Fruit fly (Drosophila melanogaster) whole organism, larva: ENCODE results near the gene RhoGAP93B.
A peak's percentile ranks its signal among the peaks of the same experiment; 100 is the strongest.

Experiments used
- noc ChIP-seq: fragments of 200-800 bp; sonication (Bioruptor generic); optimal IDR thresholded peaks from 3 replicates; lab custom pipeline; 2019; ENCODE audit warnings: missing biosample characterization, mild to moderate bottlenecking, missing genetic modification characterization, moderate library complexity

RhoGAP93B gene

DNA sequence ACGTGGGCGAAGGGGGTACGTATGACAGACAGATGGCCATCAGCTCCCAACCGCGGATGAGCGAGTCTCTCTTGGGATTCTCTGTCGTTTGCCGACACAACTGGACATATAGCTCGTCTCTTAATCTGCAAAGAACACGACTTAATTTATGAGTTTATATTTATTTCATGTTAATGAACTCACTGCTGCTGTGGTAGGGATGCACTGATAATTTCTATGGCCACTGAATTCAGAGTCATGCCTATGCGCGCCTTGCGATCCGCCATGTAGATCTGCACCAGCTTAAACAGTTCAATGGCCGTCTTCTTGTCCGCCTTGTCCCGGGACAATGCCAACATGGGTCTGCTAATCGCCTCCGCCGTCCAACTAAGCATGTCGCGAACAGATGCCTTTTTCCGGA is 12.6 kb downstream of the RhoGAP93B start:
- TF ChIP-seq noc = no peak

DNA sequence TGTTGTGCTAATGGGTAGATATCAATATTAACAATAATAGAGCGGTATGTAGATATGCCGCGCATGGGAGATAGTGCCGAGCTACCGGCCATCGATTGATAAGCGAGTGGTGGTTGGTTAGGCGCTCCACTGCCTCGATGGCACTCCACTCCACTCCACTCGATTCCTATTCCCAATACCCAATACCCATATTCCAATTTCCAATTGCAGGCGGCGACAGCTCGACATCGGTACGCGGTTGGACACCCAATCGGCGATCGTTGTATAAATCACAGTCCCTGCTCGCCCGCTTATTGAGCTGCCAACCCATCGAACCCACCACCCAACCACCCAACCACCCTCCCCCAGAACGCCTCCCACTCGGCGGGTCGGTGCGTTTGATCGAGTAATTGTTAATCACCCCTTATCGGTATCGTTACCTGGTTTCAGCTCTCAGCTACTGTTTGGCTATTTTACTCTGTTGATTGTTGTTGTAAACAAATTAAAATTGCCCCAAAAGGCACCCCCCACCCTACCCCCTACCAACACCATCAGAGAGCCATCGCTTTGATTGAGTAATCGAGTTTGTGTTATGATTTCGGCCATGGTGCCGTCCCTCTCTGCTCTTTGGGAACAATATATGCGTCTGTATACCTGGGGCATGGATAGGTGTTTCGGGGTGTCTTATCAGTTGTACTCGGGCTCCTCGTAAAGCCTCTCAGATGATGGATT is 16.6 kb downstream of the RhoGAP93B start, which contains the start of gene HHEX:
Gene HHEX, minus strand, starts transcription at position 51 of the 711 bp plus-strand sequence.
- peak; percentile 87 for TF ChIP-seq noc

DNA sequence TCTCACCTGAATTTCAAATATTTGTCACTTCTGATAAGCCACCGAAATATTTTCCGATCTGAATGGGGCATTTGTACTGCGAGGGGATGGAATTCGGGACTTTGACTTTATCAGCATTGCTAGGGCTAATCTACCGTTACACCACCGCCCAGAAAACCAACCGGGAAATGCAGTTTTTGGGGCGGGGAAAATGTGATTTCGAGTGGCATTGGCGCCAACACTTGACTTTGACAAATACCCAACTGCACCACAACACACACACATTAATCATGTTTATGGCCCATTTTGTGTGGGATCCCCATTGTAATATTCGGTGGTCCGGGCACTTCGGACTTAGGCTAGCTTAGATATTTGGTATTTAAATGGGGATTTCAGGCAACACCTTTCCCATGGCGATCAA is 18.7 kb downstream of the RhoGAP93B start:
- TF ChIP-seq noc = no peak

DNA sequence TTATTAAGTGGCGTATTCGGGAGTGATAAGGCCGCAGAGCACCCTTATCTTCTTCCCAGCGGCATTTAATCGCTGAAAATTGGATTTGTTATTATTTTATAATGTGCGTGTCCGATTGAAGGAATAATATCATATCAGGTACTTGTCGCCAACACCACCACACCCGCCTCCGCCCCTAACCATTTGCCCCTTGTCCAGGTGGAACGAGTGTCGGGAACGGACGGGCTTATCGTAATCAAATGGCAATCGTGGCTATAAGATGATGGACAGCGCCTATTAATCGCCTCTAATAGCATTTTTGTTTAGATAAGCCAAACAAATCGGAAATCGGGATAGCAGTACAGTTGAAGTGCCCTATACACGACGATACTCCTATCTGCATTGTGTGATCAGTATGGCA is 19.4 kb downstream of the RhoGAP93B start:
- peak; percentile 24 for TF ChIP-seq noc

DNA sequence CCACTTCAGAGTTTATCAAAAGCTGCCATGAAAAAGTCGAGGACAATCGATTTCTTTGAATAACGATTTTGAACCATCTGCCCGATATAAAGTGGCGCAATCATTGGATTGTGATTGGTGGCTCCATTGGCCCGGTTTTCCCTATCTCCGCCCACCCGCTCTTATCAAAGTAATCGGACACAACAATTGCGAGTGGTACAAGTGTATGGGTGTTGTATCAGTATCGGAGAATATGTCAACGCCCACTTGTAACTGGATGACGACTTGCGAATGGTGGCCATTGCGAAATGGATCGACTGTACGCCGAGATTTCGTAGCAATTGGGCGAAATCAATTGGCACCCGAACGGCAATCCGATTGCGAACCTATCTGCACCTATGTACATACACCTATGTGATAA is 20.1 kb downstream of the RhoGAP93B start:
- TF ChIP-seq noc = no peak

DNA sequence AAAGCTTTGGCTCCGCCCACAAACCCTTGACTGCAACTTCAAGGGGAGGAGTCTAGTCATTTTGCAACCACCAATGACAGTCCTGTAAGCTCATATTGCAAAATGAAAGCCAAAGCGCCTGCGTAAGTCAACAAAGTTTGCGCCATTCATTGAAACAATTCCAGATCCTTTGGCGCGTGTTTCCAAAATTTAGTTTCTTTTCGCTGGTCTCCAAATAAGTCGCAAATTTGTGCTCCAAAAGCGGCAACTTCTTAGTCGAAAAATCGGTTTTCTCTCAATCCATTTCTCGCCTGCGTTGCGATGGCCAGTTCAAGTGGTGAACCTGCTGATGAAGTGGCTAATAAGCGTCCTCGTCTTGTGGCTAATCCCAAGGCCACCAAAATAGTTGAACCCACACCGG is 23.9 kb downstream of the RhoGAP93B start, which contains the start of gene dmrt93B:
Gene dmrt93B, plus strand, starts transcription at position 301 of the 400 bp plus-strand sequence.
- TF ChIP-seq noc = no peak

DNA sequence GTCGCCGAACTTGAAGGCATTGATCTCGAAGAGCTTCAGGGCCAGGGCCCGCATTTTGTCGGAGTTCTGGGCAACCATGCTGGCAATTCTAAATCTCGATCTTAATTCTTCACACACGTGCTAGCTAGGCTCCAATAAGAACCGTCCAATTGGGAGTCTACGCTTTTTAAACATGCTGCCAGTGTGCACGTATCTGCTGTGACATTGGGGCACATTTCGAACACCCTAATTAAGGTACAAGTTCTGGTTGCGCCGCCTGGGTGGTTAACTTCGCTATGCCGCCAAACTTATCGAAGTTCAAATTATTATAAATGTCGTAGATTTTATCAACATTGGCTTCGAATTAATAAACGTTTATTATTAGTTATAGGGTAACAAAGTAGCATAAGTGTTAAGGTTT is 24.5 kb downstream of the RhoGAP93B start, which contains the start of gene r-l:
Gene r-l, minus strand, starts transcription at position 179 of the 400 bp plus-strand sequence.
- TF ChIP-seq noc = no peak

DNA sequence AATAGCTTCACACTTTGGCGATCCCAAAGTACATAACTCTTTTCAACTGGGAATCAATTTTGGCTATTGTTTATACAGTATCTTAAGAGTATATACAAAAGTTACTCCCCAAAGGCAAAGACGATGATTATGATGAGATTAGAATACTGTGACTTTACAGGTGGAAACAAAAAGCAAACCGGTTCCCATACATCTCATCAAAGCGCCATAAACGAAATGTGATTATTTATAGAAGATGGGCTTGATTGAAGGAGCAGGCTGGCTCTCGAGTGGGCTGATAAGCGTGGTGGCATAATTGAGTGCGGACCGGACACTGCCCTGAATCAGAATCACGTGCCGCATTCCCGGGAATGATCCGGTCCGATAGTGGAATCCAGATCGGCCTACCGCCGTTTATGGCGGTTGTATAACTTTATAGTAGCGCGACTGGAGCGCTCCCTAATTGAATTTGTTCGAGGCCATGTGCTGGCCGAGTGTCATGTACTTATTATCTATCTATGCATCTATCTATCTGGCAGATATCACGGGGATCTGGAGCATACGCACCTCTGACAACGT is 25.6 kb downstream of the RhoGAP93B start:
- peak; percentile 53 for TF ChIP-seq noc

DNA sequence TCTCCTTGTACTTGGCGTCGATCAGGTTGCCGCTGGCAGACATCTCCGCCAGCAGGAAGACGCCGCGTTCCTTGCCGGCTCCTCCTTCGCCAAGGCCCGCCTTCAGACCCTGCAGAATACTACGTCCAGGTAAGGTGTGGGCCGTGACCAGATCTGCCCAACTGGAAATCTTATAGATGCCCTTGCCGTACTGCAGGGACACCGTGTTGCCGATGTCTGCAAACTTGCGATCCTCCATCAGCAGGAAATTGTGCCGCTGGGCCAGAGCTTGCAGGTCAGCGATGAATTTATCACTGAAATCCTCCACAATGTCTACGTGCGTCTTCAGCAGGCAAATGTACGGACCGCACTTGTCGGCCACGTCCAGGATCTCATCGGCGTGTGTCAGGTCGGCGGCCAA is 26.3 kb downstream of the RhoGAP93B start:
- TF ChIP-seq noc = no peak

DNA sequence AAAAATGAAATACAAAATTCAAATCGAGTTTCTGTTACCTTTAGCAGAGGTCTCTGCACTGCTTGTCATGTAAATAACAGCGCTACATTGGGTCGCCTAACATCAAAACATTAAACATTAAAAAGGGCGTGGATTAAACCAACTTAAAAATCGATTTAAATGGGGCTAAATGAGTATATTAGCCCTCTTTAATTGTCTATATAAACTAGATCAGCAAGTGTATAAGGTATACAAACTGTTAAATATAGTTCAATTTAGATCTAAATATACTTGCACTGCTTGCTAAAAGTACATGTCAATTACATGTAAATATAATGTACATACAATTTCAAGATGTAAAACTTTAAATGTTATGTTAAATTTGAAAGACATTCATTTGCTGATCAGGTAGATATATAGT is 27.9 kb downstream of the RhoGAP93B start:
- no peak for TF ChIP-seq noc

DNA sequence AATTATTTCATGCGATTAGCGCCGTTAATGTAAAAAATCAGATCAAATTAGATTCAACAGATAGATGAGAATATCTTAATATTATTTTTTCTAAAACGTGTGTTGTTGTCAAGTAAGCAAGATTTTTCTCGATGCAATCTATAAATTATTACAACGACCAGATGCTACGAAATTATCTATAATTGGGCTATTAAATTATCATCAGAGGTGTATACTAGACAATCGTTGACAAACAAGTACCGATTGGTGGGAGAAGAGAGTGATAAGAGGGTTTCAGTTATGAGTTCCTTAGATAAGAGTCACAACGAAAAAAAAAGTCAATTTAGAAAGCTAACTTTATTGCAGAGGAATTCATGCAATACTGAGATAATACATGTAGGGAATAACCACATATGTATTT is 30.1 kb downstream of the RhoGAP93B start:
- no peak for TF ChIP-seq noc

DNA sequence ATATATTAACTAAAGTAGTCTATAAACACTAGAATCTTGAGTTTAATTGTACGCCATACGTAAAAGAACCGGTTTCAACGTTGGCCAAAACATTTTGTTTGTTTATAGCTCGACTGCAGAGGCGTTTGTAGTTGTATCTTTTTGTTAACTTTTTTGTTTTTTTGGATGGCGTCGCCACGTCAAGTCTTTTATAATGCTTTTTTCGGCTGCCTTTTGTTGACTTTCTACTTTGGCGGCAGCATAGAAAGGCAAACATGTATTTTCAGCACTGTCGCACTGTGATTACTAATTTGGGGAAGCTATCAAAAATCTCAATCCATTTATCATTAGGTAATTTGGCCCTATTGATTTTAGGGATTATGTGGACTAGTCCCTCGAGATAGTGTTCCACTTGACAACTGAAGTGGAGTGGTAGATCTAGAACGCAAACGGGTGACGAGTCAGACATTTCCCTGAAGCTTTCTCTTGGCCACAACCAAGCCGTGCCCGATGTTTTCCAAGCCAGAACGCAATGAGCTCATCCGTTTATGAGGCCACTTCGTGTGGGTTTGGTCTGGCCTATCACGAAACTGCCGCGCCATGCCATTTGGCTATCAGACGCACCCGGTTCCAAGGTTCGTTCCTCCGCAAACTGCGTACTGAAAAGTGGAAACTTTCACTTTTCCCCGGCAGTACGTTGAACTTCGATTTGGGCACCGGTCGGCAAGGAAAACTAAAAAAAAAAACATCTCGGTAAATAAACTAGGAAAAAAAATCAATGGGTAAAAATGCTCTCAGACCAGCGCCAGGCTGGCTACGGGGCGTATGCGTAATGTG is 30.9 kb downstream of the RhoGAP93B start:
- TF ChIP-seq noc = no peak

DNA sequence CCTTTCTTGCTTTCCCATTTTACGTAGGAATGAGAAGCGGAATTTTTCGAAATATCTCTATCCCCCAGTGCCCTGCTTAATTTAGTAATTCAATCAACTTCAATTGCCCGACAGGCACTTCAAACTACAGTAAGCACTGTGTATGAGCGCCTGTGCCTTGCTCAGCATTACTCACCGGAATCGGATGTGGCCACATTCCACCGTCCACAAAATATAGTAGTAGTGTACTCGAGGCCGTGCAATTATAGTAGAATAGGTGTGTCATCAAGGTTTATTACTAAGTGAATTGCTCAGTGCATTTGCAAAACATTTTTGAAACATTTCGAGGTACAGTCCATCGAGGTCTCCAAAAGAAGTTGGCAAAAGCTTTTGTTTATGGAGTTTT is 31.9 kb downstream of the RhoGAP93B start:
- no peak for TF ChIP-seq noc

DNA sequence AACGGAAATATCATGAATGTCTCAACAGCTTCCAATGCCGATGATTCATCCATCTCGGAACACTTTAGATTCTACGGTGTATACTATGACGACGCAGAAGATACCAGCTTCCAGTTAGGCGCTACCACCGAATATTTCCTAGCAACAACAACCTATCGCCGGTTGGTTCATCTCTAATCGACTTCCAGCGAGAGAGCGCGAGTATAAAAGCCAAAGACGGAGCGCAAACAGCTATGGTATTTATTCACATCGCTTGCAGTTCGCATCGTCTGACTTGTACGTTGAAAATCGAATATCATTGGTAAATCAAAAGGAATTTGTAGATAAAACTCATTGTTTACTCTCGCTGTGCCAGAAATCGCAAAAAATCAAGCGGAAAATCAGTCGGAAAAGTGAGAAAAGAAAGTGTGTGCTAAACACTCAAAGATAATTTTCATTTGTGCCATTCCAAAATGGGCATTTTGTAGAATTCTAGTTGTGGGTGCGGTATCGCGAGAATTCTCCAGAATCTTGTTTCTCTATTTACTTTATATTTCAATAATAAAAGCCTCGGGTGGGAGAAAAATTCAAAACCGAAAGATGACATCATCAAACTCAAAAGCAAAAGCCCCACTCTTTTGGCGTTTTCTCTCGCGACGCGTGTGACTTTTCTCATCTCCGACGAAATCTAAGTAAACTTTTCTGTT is 32.5 kb downstream of the RhoGAP93B start, which contains the start of gene AnxB9:
Gene AnxB9, plus strand, starts transcription at position 232 of the 686 bp plus-strand sequence.
- TF ChIP-seq noc = peak; percentile 60

DNA sequence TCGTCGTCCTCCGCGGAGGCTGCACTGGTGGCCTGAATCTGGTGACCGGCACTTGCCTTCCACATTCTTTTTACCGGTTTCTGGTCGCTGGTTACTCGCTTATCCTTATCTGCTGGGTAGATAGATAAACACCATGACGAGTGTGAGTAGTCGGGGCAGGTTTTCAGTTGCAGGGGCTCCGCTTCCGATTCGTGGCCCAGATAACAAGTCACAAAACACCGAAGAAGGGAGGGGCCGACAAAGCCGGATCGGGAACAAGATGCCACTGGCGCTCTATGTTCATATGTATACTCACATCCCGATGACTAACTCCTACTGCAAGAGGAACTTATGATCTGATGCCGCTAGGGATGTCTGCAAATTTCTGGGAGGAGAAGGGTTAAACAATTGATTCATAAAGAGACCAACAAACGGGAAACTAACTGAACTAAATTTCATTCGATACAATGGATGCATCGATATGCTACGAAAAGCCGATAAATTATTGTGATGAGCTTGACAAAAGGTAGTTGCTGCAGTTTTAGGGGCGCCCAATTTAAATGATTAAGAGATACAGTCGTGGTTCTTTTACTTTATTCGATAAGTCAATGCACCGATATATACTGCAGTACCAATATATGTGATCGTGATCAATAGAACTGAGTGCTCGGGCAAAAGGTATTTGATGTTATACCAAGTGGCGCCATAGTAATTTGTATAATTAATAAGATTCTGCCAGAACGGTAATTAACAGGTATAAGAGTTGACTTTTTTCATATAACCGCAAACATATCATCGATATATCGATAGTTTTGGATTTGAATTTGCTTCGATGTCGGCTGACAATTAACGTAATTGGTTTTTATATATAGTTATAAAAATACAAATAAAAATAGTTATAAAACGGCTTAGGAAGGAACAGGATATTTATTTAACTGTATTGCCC is 33.4 kb downstream of the RhoGAP93B start, which contains the start of gene Cortactin:
Gene Cortactin, minus strand, starts transcription at position 472 of the 925 bp plus-strand sequence.
- peak; percentile 9 for TF ChIP-seq noc
